Worm (Caenorhabditis elegans) whole organism, L2 larva: Measurements from ENCODE around the gene del-1.

ENCODE experiments used
- aly-2 ChIP-seq: fragments of 150-350 bp; optimal IDR thresholded peaks from 2 replicates; lab custom pipeline; 2014; ENCODE audit warnings: missing biosample characterization, missing genetic modification characterization
- ceh-82 ChIP-seq: fragments of 150-350 bp; optimal IDR thresholded peaks from 2 replicates; lab custom pipeline; 2014; ENCODE audit warnings: missing biosample characterization, missing genetic modification characterization
- crh-2 ChIP-seq: sonication (generic microtip); optimal IDR thresholded peaks from 2 replicates; lab custom pipeline; 2017; ENCODE audit warnings: missing biosample characterization, missing genetic modification characterization
- lin-11 ChIP-seq: fragments of 150-350 bp; sonication (generic microtip); optimal IDR thresholded peaks from 2 replicates; lab custom pipeline; 2014; ENCODE audit warnings: missing biosample characterization, missing genetic modification characterization, inconsistent platforms, mixed read lengths
- mab-5 ChIP-seq: fragments of 150-350 bp; optimal IDR thresholded peaks from 2 replicates; lab custom pipeline; 2014; ENCODE audit warnings: missing biosample characterization, missing genetic modification characterization
- nhr-12 ChIP-seq: fragments of 150-350 bp; optimal IDR thresholded peaks from 2 replicates; lab custom pipeline; 2014; ENCODE audit warnings: missing biosample characterization, missing genetic modification characterization
- nhr-237 ChIP-seq: fragments of 150-350 bp; optimal IDR thresholded peaks from 2 replicates; lab custom pipeline; 2014; ENCODE audit warnings: missing biosample characterization, missing genetic modification characterization
- unc-62 ChIP-seq: fragments of 150-350 bp; optimal IDR thresholded peaks from 2 replicates; lab custom pipeline; 2014; ENCODE audit warnings: missing biosample characterization, missing genetic modification reagents, missing genetic modification characterization
- zag-1 ChIP-seq: fragments of 150-350 bp; optimal IDR thresholded peaks from 2 replicates; lab custom pipeline; 2014; ENCODE audit warnings: missing biosample characterization, missing genetic modification characterization

DNA sequence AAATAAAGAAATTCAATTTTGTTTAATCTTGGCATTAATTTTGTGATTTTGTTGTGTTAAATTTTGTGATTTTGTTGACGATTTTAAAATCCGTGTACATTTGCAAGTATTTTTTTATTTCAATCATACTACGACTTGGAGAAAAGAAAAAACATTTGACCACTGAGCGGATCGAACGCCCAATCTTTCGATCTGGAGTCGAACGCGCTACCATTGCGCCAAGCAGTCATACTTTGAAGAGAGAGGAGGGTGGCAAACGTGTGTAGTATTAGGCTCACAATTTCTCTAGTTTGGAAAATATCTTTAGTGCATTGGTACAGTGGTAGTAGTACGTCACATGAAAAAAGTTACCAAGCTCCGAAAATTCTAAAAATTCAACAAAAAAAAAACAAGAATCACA is 39.1 kb upstream of the del-1 start:
- TF ChIP-seq lin-11 (tag; lab: Kevin White, UChicago) (no peak), ceh-82 (no peak), aly-2 (tag; lab: Kevin White, UChicago) (no peak), nhr-237 (tag; lab: Kevin White, UChicago) (no peak), zag-1 (no peak), nhr-12 (no peak), crh-2 (peak; percentile 15), unc-62 (GFP tag; lab: Kevin White, UChicago) (no peak), mab-5 (no peak)
